Worm (Caenorhabditis elegans) whole organism, L3 larva: Measurements from ENCODE around the gene srg-16.

Experiments used
- ama-1 ChIP-seq: fragments of 150-350 bp; optimal IDR thresholded peaks from 2 replicates; lab custom pipeline; 2018
- ceh-16 ChIP-seq: sonication (generic microtip); optimal IDR thresholded peaks from 2 replicates; lab custom pipeline; 2017; ENCODE audit warnings: missing biosample characterization, missing genetic modification characterization
- daf-12 ChIP-seq: fragments of 150-350 bp; optimal IDR thresholded peaks from 2 replicates; lab custom pipeline; 2014; ENCODE audit warnings: missing biosample characterization, missing genetic modification reagents, missing genetic modification characterization
- elt-3 ChIP-seq, 3 experiments: fragments of 150-350 bp in 1 of 3; sonication (generic microtip) in 2 of 3; optimal IDR thresholded peaks; 2 replicates in 2 of 3; 4 replicates in 1 of 3; lab custom pipeline; 2014 to 2017; ENCODE audit warnings: missing biosample characterization in 3 of 3, missing genetic modification characterization in 3 of 3
- lsy-12 ChIP-seq: sonication (generic microtip); optimal IDR thresholded peaks from 2 replicates; lab custom pipeline; 2016; ENCODE audit warnings: mild to moderate bottlenecking, missing genetic modification characterization, missing compliant biosample characterization
- nhr-25 ChIP-seq: sonication (generic microtip); optimal IDR thresholded peaks from 2 replicates; lab custom pipeline; 2017; ENCODE audit warnings: missing biosample characterization, missing genetic modification characterization
- pha-4 ChIP-seq: fragments of 150-350 bp; optimal IDR thresholded peaks from 2 replicates; lab custom pipeline; 2014; ENCODE audit warnings: missing biosample characterization, missing genetic modification reagents, missing genetic modification characterization
- pqm-1 ChIP-seq: fragments of 150-350 bp; optimal IDR thresholded peaks from 2 replicates; lab custom pipeline; 2017; ENCODE audit warnings: missing biosample characterization, missing genetic modification characterization, inconsistent platforms
- unc-39 ChIP-seq: sonication (generic microtip); optimal IDR thresholded peaks from 4 replicates; lab custom pipeline; 2017; ENCODE audit warnings: missing biosample characterization, missing genetic modification characterization
- unc-62 ChIP-seq: fragments of 150-350 bp; sonication (generic microtip); optimal IDR thresholded peaks from 4 replicates; lab custom pipeline; 2014; ENCODE audit warnings: missing biosample characterization, missing genetic modification reagents, missing genetic modification characterization
- ztf-4 ChIP-seq: fragments of 150-350 bp; optimal IDR thresholded peaks from 2 replicates; lab custom pipeline; 2014; ENCODE audit warnings: missing biosample characterization, missing genetic modification characterization

DNA sequence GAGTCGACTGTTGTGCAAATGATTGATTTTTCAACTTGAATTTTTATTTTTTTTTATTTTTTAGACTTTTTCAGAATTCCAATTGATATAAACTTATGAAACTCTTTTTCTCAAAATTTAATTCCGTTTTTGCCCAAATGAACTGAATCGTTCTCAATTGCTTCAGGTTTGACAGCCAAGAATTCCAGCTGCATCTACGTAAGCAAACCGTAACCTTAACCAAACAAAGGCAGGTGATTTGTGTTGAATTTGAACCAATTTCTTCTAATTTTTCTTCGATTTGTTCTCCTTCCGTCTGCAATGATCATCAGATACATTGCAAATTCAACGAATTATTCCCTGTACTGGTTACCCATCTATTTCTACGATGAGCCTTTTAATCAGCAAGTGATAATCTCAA, 17.1 kb upstream of the srg-16 start, which contains the start of gene sre-34:
- TF ChIP-seq nhr-25 (tag; lab: Kevin White, UChicago) = no peak
- no peak for TF ChIP-seq daf-12 (tag; lab: Kevin White, UChicago)
- no peak for TF ChIP-seq unc-62
- TF ChIP-seq ztf-4 = no peak
- TF ChIP-seq ama-1 (lab: Kevin White, UChicago) = no peak
- no peak for TF ChIP-seq lsy-12 (tag; lab: Kevin White, UChicago)
- TF ChIP-seq elt-3 (tag; optimal IDR thresholded peaks at IDR 0.05; lab: Kevin White, UChicago) = no peak
- no peak for TF ChIP-seq ceh-16
- TF ChIP-seq pha-4 (tag; lab: Kevin White, UChicago) = no peak
- TF ChIP-seq unc-39 = no peak
- no peak for TF ChIP-seq pqm-1 (tag; lab: Kevin White, UChicago)
